Worm (Caenorhabditis elegans) whole organism, early embryonic: ENCODE measurements around the gene fipr-7.

Experiments used
- B0310.2 ChIP-seq: sonication (generic microtip); optimal IDR thresholded peaks from 2 replicates; lab custom pipeline; 2016; ENCODE audit warnings: mild to moderate bottlenecking, missing genetic modification characterization, missing compliant biosample characterization
- F13C5.2 ChIP-seq: sonication (generic microtip); optimal IDR thresholded peaks from 2 replicates; lab custom pipeline; 2017; ENCODE audit warnings: mild to moderate bottlenecking, missing genetic modification characterization, inconsistent platforms, missing compliant biosample characterization
- aly-1 ChIP-seq: sonication (generic microtip); optimal IDR thresholded peaks from 2 replicates; lab custom pipeline; 2016; ENCODE audit warnings: missing genetic modification characterization, missing compliant biosample characterization
- ama-1 ChIP-seq: fragments of 150-350 bp; optimal IDR thresholded peaks from 2 replicates; lab custom pipeline; 2014
- ceh-13 ChIP-seq: fragments of 200-800 bp; sonication (Bioruptor generic); optimal IDR thresholded peaks from 2 replicates; lab custom pipeline; 2018; ENCODE audit warnings: mild to moderate bottlenecking, missing genetic modification characterization, missing compliant biosample characterization
- ceh-36 ChIP-seq: sonication (generic microtip); optimal IDR thresholded peaks from 2 replicates; lab custom pipeline; 2016; ENCODE audit warnings: missing genetic modification characterization, inconsistent platforms, missing compliant biosample characterization
- ets-7 ChIP-seq: sonication (generic microtip); optimal IDR thresholded peaks from 2 replicates; lab custom pipeline; 2016; ENCODE audit warnings: missing genotype, missing genetic modification characterization, missing compliant biosample characterization
- flt-1 ChIP-seq: fragments of 200-800 bp; sonication (Bioruptor generic); IDR thresholded peaks from 2 replicates; pipeline ENCODE4 v1.3.6; 2022; ENCODE audit warnings: missing genetic modification characterization, missing compliant biosample characterization
- hmbx-1 ChIP-seq: sonication (generic microtip); optimal IDR thresholded peaks from 2 replicates; lab custom pipeline; 2016; ENCODE audit warnings: mild to moderate bottlenecking, missing genetic modification characterization, missing compliant biosample characterization
- hmg-4 ChIP-seq: fragments of 200-800 bp; sonication (Bioruptor generic); optimal IDR thresholded peaks from 2 replicates; lab custom pipeline; 2018; ENCODE audit warnings: mild to moderate bottlenecking, missing genetic modification characterization, missing compliant biosample characterization
- hnd-1 ChIP-seq: sonication (generic microtip); optimal IDR thresholded peaks from 2 replicates; lab custom pipeline; 2016; ENCODE audit warnings: missing genetic modification characterization, missing compliant biosample characterization
- pes-1 ChIP-seq: fragments of 200-800 bp; sonication (Bioruptor generic); IDR thresholded peaks from 2 replicates; pipeline ENCODE4 v1.3.6; 2022; ENCODE audit warnings: missing genetic modification reagents, missing genetic modification characterization, missing compliant biosample characterization
- scrt-1 ChIP-seq: fragments of 200-800 bp; sonication (Bioruptor generic); IDR thresholded peaks from 2 replicates; pipeline ENCODE4 v1.3.6; 2022; ENCODE audit warnings: missing genetic modification characterization, missing compliant biosample characterization
- sea-1 ChIP-seq: fragments of 200-800 bp; sonication (Bioruptor generic); conservative IDR thresholded peaks from 2 replicates; pipeline ENCODE4 v1.3.6; 2022; ENCODE audit warnings: missing genetic modification characterization, missing compliant biosample characterization
- tbx-11 ChIP-seq: fragments of 200-800 bp; sonication (Bioruptor generic); IDR thresholded peaks from 2 replicates; pipeline ENCODE4 v1.3.6; 2022; ENCODE audit warnings: missing genetic modification characterization, missing compliant biosample characterization
- tbx-37 ChIP-seq: fragments of 200-800 bp; sonication (Bioruptor generic); conservative IDR thresholded peaks from 2 replicates; pipeline ENCODE4 v1.3.6; 2022; ENCODE audit warnings: missing genetic modification reagents, missing genetic modification characterization, missing compliant biosample characterization
- tra-4 ChIP-seq: sonication (generic microtip); optimal IDR thresholded peaks from 2 replicates; lab custom pipeline; 2017; ENCODE audit warnings: missing genetic modification characterization, missing compliant biosample characterization

fipr-7 gene

DNA sequence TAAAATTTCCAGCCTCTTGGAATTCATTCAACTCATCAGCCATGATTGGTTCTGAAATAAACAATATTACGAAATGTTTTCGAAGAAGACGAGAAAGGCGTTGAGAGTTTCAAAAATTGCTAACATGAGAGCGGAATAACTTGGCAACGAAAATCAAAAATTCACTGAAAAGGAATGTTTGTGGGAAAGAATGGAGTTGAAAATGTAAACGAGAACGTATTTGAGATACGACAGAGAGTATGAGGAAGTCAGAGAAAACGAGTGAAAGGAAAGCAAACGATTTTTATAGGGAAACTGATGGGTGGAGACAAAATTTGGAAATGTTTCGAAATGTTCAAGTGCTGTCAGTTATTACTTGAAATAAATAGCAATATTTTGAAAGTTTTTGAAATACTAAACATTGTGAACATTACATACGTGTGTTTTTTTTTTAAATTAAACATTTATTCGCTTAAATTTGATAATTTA lies 25.4 kb downstream of the fipr-7 start, which contains the start of gene rop-1:
rop-1 (minus strand) TSS at position 51 of the 468 bp plus-strand sequence.
- TF ChIP-seq tbx-37 (no peak), hnd-1 (tag; lab: Kevin White, UChicago) (no peak), ceh-13 (GFP tag; lab: Kevin White, UChicago) (no peak), tbx-11 (GFP tag; lab: Robert Waterston, UW) (no peak), ama-1 (lab: Kevin White, UChicago) (no peak), pes-1 (GFP tag; lab: Robert Waterston, UW) (no peak), hmbx-1 (tag; lab: Kevin White, UChicago) (no peak), B0310.2 (tag; lab: Kevin White, UChicago) (no peak), ceh-36 (tag; lab: Kevin White, UChicago) (no peak), aly-1 (tag; lab: Kevin White, UChicago) (no peak), ets-7 (tag; lab: Kevin White, UChicago) (no peak), flt-1 (GFP tag; lab: Robert Waterston, UW) (no peak), tra-4 (no peak), hmg-4 (no peak)

ce11 chrV:10256050-10256449 lies 26.4 kb downstream of the fipr-7 start, which contains the start of gene nhr-232:
nhr-232 (plus strand) TSS chrV:10256170.
- TF ChIP-seq flt-1 (GFP tag; lab: Robert Waterston, UW) (no peak), hnd-1 (tag; lab: Kevin White, UChicago) (no peak), scrt-1 (no peak), ceh-36 (tag; lab: Kevin White, UChicago) (no peak), tbx-11 (GFP tag; lab: Robert Waterston, UW) (no peak), ama-1 (lab: Kevin White, UChicago) (no peak)

- no peak for TF ChIP-seq B0310.2 (tag; lab: Kevin White, UChicago)
- TF ChIP-seq tbx-11 (GFP tag; lab: Robert Waterston, UW), result no peak
- no peak for TF ChIP-seq F13C5.2 (tag; lab: Kevin White, UChicago)
- TF ChIP-seq hnd-1 (tag; lab: Kevin White, UChicago), result no peak
- no peak for TF ChIP-seq hmbx-1 (tag; lab: Kevin White, UChicago)
- TF ChIP-seq tbx-37, result no peak
- no peak for TF ChIP-seq scrt-1
- no peak for TF ChIP-seq aly-1 (tag; lab: Kevin White, UChicago)
- no peak for TF ChIP-seq tra-4
- no peak for TF ChIP-seq pes-1 (GFP tag; lab: Robert Waterston, UW)
- no peak for TF ChIP-seq ets-7 (tag; lab: Kevin White, UChicago)
- no peak for TF ChIP-seq sea-1 (GFP tag; lab: Robert Waterston, UW)
- no peak for TF ChIP-seq hmg-4
- TF ChIP-seq ceh-13 (GFP tag; lab: Kevin White, UChicago), result no peak
- no peak for TF ChIP-seq ceh-36 (tag; lab: Kevin White, UChicago)
- TF ChIP-seq ama-1 (lab: Kevin White, UChicago), result no peak
Measured at ce11 chrV:10260460-10260859, 30.8 kb downstream of the fipr-7 start, which contains the start of gene sri-18. sri-18 (minus strand) TSS chrV:10260560.

ce11 chrV:10265019-10265418 lies 35.4 kb downstream of the fipr-7 start:
- TF ChIP-seq ceh-13 (GFP tag; lab: Kevin White, UChicago), result no peak
- no peak for TF ChIP-seq hmg-4
- TF ChIP-seq hnd-1 (tag; lab: Kevin White, UChicago), result no peak
- no peak for TF ChIP-seq pes-1 (GFP tag; lab: Robert Waterston, UW)
- no peak for TF ChIP-seq ama-1 (lab: Kevin White, UChicago)
- TF ChIP-seq ets-7 (tag; lab: Kevin White, UChicago), result no peak
- no peak for TF ChIP-seq F13C5.2 (tag; lab: Kevin White, UChicago)
- TF ChIP-seq B0310.2 (tag; lab: Kevin White, UChicago), result no peak
- no peak for TF ChIP-seq tra-4
- TF ChIP-seq scrt-1, result no peak
- TF ChIP-seq aly-1 (tag; lab: Kevin White, UChicago), result no peak
- no peak for TF ChIP-seq ceh-36 (tag; lab: Kevin White, UChicago)

ce11 chrV:10266050-10266449 lies 36.4 kb downstream of the fipr-7 start:
- TF ChIP-seq hnd-1 (tag; lab: Kevin White, UChicago) (no peak), ama-1 (lab: Kevin White, UChicago) (no peak)

- no peak for TF ChIP-seq aly-1 (tag; lab: Kevin White, UChicago)
- no peak for TF ChIP-seq sea-1 (GFP tag; lab: Robert Waterston, UW)
- TF ChIP-seq ceh-13 (GFP tag; lab: Kevin White, UChicago), result no peak
- TF ChIP-seq tra-4, result no peak
- no peak for TF ChIP-seq ceh-36 (tag; lab: Kevin White, UChicago)
- TF ChIP-seq flt-1 (GFP tag; lab: Robert Waterston, UW), result no peak
- TF ChIP-seq ets-7 (tag; lab: Kevin White, UChicago), result no peak
- TF ChIP-seq hnd-1 (tag; lab: Kevin White, UChicago), result no peak
- no peak for TF ChIP-seq hmbx-1 (tag; lab: Kevin White, UChicago)
- TF ChIP-seq tbx-37, result no peak
- no peak for TF ChIP-seq scrt-1
- TF ChIP-seq B0310.2 (tag; lab: Kevin White, UChicago), result no peak
- TF ChIP-seq F13C5.2 (tag; lab: Kevin White, UChicago), result no peak
- no peak for TF ChIP-seq ama-1 (lab: Kevin White, UChicago)
- no peak for TF ChIP-seq pes-1 (GFP tag; lab: Robert Waterston, UW)
- no peak for TF ChIP-seq tbx-11 (GFP tag; lab: Robert Waterston, UW)
- no peak for TF ChIP-seq hmg-4
Measured at ce11 chrV:10270214-10270613, 40.6 kb downstream of the fipr-7 start, which contains the start of gene ric-4. ric-4 (minus strand) TSS chrV:10270314.

DNA sequence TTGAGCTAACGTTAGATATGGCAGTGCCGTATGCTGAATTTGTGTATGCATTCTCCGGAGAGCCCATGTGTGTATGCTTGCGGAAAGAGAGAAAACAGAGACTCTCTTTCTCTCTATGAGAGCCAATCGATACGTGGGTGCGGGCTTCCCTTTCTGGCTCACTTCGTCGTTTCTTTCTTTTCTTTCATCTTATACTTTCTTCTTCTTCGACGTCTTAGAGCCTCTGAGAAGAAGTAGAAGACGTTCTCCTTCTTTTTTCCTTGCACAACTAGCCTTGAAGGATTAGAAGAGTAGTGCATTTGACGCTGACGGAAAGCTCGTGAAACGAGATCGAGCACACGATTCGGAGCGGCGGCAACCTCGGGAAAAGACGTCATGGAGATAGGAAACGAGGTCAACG lies 44.2 kb downstream of the fipr-7 start:
- TF ChIP-seq ets-7 (tag; lab: Kevin White, UChicago) (no peak), flt-1 (GFP tag; lab: Robert Waterston, UW) (no peak), tbx-37 (no peak), pes-1 (GFP tag; lab: Robert Waterston, UW) (no peak), ama-1 (lab: Kevin White, UChicago) (no peak), F13C5.2 (tag; lab: Kevin White, UChicago) (no peak)
